Fruit fly (Drosophila melanogaster) whole organism, prepupa: ENCODE data around the gene CG4020.
A peak's percentile ranks its signal among the peaks of the same experiment; 100 is the strongest.

Experiments used
- Blimp-1 ChIP-seq: fragments of 200-800 bp; sonication (Bioruptor generic); optimal IDR thresholded peaks from 3 replicates; lab custom pipeline; 2017; ENCODE audit warnings: missing biosample characterization, missing genetic modification characterization, mild to moderate bottlenecking, moderate library complexity, missing genetic modification reagents
- CG10669 ChIP-seq: fragments of 200-800 bp; sonication (Bioruptor generic); optimal IDR thresholded peaks from 3 replicates; lab custom pipeline; 2018; ENCODE audit warnings: missing biosample characterization, mild to moderate bottlenecking, missing genetic modification characterization, moderate library complexity
- CG11294 ChIP-seq: fragments of 200-800 bp; sonication (Bioruptor generic); IDR thresholded peaks from 2 replicates; pipeline ENCODE4 v1.3.6; 2022; ENCODE audit warnings: missing biosample characterization, missing genetic modification characterization
- CG11762 ChIP-seq: fragments of 200-800 bp; sonication (Bioruptor generic); optimal IDR thresholded peaks from 3 replicates; lab custom pipeline; 2016; ENCODE audit warnings: missing biosample characterization, missing genetic modification characterization; ENCODE audit not compliant: insufficient read depth
- CG11902 ChIP-seq: fragments of 200-800 bp; sonication (Bioruptor generic); optimal IDR thresholded peaks from 3 replicates; lab custom pipeline; 2016; ENCODE audit warnings: missing biosample characterization, missing genetic modification characterization
- CG15336 ChIP-seq: fragments of 200-800 bp; sonication (Bioruptor generic); IDR thresholded peaks from 2 replicates; pipeline ENCODE4 v1.3.6; 2022; ENCODE audit warnings: missing biosample characterization, missing genetic modification characterization
- CG1621 ChIP-seq: fragments of 200-800 bp; sonication (Bioruptor generic); optimal IDR thresholded peaks from 3 replicates; lab custom pipeline; 2018; ENCODE audit warnings: missing biosample characterization, mild to moderate bottlenecking, missing genetic modification characterization
- CG3032 ChIP-seq: fragments of 200-800 bp; optimal IDR thresholded peaks from 2 replicates; lab custom pipeline; 2019; ENCODE audit warnings: missing biosample characterization, mild to moderate bottlenecking, missing genetic modification characterization, moderate library complexity
- CG32006 ChIP-seq: fragments of 200-800 bp; sonication (Bioruptor generic); optimal IDR thresholded peaks from 3 replicates; lab custom pipeline; 2017; ENCODE audit warnings: missing biosample characterization, mild to moderate bottlenecking, missing genetic modification characterization
- CG3919 ChIP-seq: fragments of 200-800 bp; sonication (Bioruptor generic); optimal IDR thresholded peaks from 3 replicates; lab custom pipeline; 2016; ENCODE audit warnings: missing biosample characterization, missing genetic modification characterization
- CG4318 ChIP-seq: fragments of 200-800 bp; sonication (Bioruptor generic); optimal IDR thresholded peaks from 3 replicates; lab custom pipeline; 2017; ENCODE audit warnings: missing biosample characterization, mild to moderate bottlenecking, missing genetic modification characterization
- CG6163 ChIP-seq: fragments of 200-800 bp; sonication (Bioruptor generic); IDR thresholded peaks from 3 replicates; pipeline ENCODE4 v1.3.6; 2022; ENCODE audit warnings: missing biosample characterization, missing genetic modification characterization
- CG6276 ChIP-seq: fragments of 200-800 bp; sonication (Bioruptor generic); optimal IDR thresholded peaks from 2 replicates; lab custom pipeline; 2017; ENCODE audit warnings: missing biosample characterization, mild to moderate bottlenecking, missing genetic modification characterization
- CG6792 ChIP-seq: fragments of 200-800 bp; sonication (Bioruptor generic); optimal IDR thresholded peaks from 3 replicates; lab custom pipeline; 2016; ENCODE audit warnings: missing biosample characterization, missing genetic modification characterization
- CG6808 ChIP-seq: fragments of 200-800 bp; sonication (Bioruptor generic); optimal IDR thresholded peaks from 3 replicates; lab custom pipeline; 2017; ENCODE audit warnings: missing biosample characterization, missing genetic modification characterization, mild to moderate bottlenecking, moderate library complexity, missing genetic modification reagents
- CG6854 ChIP-seq: fragments of 200-800 bp; sonication (Bioruptor generic); optimal IDR thresholded peaks from 2 replicates; lab custom pipeline; 2017; ENCODE audit warnings: missing biosample characterization, mild to moderate bottlenecking, missing genetic modification characterization
- CG7368 ChIP-seq: fragments of 200-800 bp; sonication (Bioruptor generic); optimal IDR thresholded peaks from 3 replicates; lab custom pipeline; 2016; ENCODE audit warnings: missing biosample characterization, missing genetic modification characterization
- CG8119 ChIP-seq: fragments of 200-800 bp; sonication (Bioruptor generic); IDR thresholded peaks from 3 replicates; pipeline ENCODE4 v1.3.6; 2022; ENCODE audit warnings: missing biosample characterization, missing genetic modification characterization
- CG8319 ChIP-seq: fragments of 200-800 bp; sonication (Bioruptor generic); optimal IDR thresholded peaks from 3 replicates; lab custom pipeline; 2016; ENCODE audit warnings: missing biosample characterization, missing genetic modification characterization
- CG8632 ChIP-seq: fragments of 200-800 bp; sonication (Bioruptor generic); optimal IDR thresholded peaks from 3 replicates; lab custom pipeline; 2016; ENCODE audit warnings: missing biosample characterization, missing genetic modification characterization
- CG9139 ChIP-seq: fragments of 200-800 bp; sonication (Bioruptor generic); optimal IDR thresholded peaks from 3 replicates; lab custom pipeline; 2017; ENCODE audit warnings: missing biosample characterization, mild to moderate bottlenecking, missing genetic modification characterization
- Eip75B ChIP-seq: fragments of 200-800 bp; sonication (Bioruptor generic); optimal IDR thresholded peaks from 3 replicates; lab custom pipeline; 2016; ENCODE audit warnings: missing biosample characterization, missing genetic modification characterization
- Eip93F ChIP-seq: fragments of 200-800 bp; sonication (Bioruptor generic); optimal IDR thresholded peaks from 2 replicates; lab custom pipeline; 2016; ENCODE audit warnings: missing biosample characterization, mild to moderate bottlenecking, missing genetic modification characterization
- Ets21C ChIP-seq: fragments of 200-800 bp; sonication (Bioruptor generic); optimal IDR thresholded peaks from 3 replicates; lab custom pipeline; 2016; ENCODE audit warnings: missing biosample characterization, missing genetic modification characterization
- Ets96B ChIP-seq: fragments of 200-800 bp; optimal IDR thresholded peaks from 2 replicates; lab custom pipeline; 2019; ENCODE audit warnings: missing biosample characterization, mild to moderate bottlenecking, missing genetic modification characterization, moderate library complexity
- Hr38 ChIP-seq: sonication (Bioruptor generic); optimal IDR thresholded peaks from 2 replicates; lab custom pipeline; 2016; ENCODE audit warnings: missing biosample characterization, missing genetic modification characterization
- Hr39 ChIP-seq: fragments of 200-800 bp; sonication (Bioruptor generic); optimal IDR thresholded peaks from 2 replicates; lab custom pipeline; 2016; ENCODE audit warnings: missing biosample characterization, missing genetic modification characterization
- Hr4 ChIP-seq: fragments of 200-800 bp; sonication (Bioruptor generic); optimal IDR thresholded peaks from 3 replicates; lab custom pipeline; 2016; ENCODE audit warnings: missing biosample characterization, missing genetic modification characterization
- Met ChIP-seq: fragments of 200-800 bp; sonication (Bioruptor generic); optimal IDR thresholded peaks from 3 replicates; lab custom pipeline; 2016; ENCODE audit warnings: missing biosample characterization, missing genetic modification characterization
- Sox14 ChIP-seq: fragments of 200-800 bp; sonication (Bioruptor generic); optimal IDR thresholded peaks from 3 replicates; lab custom pipeline; 2016; ENCODE audit warnings: missing biosample characterization, missing genetic modification characterization
- Sox15 ChIP-seq: fragments of 200-800 bp; sonication (Bioruptor generic); optimal IDR thresholded peaks from 3 replicates; lab custom pipeline; 2016; ENCODE audit warnings: missing biosample characterization, missing genetic modification characterization
- achi ChIP-seq: fragments of 200-800 bp; sonication (Bioruptor generic); optimal IDR thresholded peaks from 3 replicates; lab custom pipeline; 2016; ENCODE audit warnings: missing biosample characterization, missing genetic modification characterization
- acj6 ChIP-seq: fragments of 200-800 bp; sonication (Bioruptor generic); optimal IDR thresholded peaks from 3 replicates; lab custom pipeline; 2016; ENCODE audit warnings: missing biosample characterization, missing genetic modification characterization
- dac ChIP-seq: fragments of 200-800 bp; sonication (Bioruptor generic); optimal IDR thresholded peaks from 2 replicates; lab custom pipeline; 2017; ENCODE audit warnings: missing biosample characterization, mild to moderate bottlenecking, missing genetic modification characterization
- eg ChIP-seq: fragments of 200-800 bp; sonication (Bioruptor generic); IDR thresholded peaks from 3 replicates; pipeline ENCODE4 v1.3.6; 2022; ENCODE audit warnings: missing biosample characterization, missing genetic modification characterization
- esn ChIP-seq: fragments of 200-800 bp; sonication (Bioruptor generic); optimal IDR thresholded peaks from 2 replicates; lab custom pipeline; 2016; ENCODE audit warnings: missing biosample characterization, mild to moderate bottlenecking, missing genetic modification characterization, moderate library complexity
- fd85E ChIP-seq: fragments of 200-800 bp; sonication (Bioruptor generic); optimal IDR thresholded peaks from 3 replicates; lab custom pipeline; 2016; ENCODE audit warnings: missing biosample characterization, missing genetic modification characterization
- lz ChIP-seq: fragments of 200-800 bp; sonication (Bioruptor generic); optimal IDR thresholded peaks from 3 replicates; lab custom pipeline; 2016; ENCODE audit warnings: missing biosample characterization, missing genetic modification characterization
- net ChIP-seq: fragments of 200-800 bp; sonication (Bioruptor generic); optimal IDR thresholded peaks from 3 replicates; lab custom pipeline; 2016; ENCODE audit warnings: missing biosample characterization, missing genetic modification characterization
- pdm3 ChIP-seq: fragments of 200-800 bp; sonication (Bioruptor generic); optimal IDR thresholded peaks from 3 replicates; lab custom pipeline; 2016; ENCODE audit warnings: missing biosample characterization, missing genetic modification characterization
- salr ChIP-seq, 2 experiments: fragments of 200-800 bp; sonication (Bioruptor generic); optimal IDR thresholded peaks; 3 replicates each; lab custom pipeline; 2016 to 2018; ENCODE audit warnings: missing biosample characterization in 2 of 2, missing genetic modification characterization in 2 of 2, mild to moderate bottlenecking in 1 of 2
- spab ChIP-seq: fragments of 200-800 bp; sonication (Bioruptor generic); optimal IDR thresholded peaks from 2 replicates; lab custom pipeline; 2017; ENCODE audit warnings: missing biosample characterization, mild to moderate bottlenecking, missing genetic modification characterization, missing genetic modification reagents
- ss ChIP-seq, 2 experiments: fragments of 200-800 bp; sonication (Bioruptor generic); optimal IDR thresholded peaks; 2 replicates in 1 of 2; 3 replicates in 1 of 2; lab custom pipeline; 2017 to 2018; ENCODE audit warnings: mild to moderate bottlenecking in 2 of 2, missing biosample characterization in 2 of 2, missing genetic modification characterization in 2 of 2, moderate library complexity in 1 of 2
- topi ChIP-seq: fragments of 200-800 bp; sonication (Bioruptor generic); optimal IDR thresholded peaks from 3 replicates; lab custom pipeline; 2016; ENCODE audit warnings: missing biosample characterization, missing genetic modification characterization
- vri ChIP-seq: fragments of 200-800 bp; sonication (Bioruptor generic); optimal IDR thresholded peaks from 3 replicates; lab custom pipeline; 2016; ENCODE audit warnings: missing biosample characterization, mild to moderate bottlenecking, missing genetic modification characterization

Gene CG4020

DNA sequence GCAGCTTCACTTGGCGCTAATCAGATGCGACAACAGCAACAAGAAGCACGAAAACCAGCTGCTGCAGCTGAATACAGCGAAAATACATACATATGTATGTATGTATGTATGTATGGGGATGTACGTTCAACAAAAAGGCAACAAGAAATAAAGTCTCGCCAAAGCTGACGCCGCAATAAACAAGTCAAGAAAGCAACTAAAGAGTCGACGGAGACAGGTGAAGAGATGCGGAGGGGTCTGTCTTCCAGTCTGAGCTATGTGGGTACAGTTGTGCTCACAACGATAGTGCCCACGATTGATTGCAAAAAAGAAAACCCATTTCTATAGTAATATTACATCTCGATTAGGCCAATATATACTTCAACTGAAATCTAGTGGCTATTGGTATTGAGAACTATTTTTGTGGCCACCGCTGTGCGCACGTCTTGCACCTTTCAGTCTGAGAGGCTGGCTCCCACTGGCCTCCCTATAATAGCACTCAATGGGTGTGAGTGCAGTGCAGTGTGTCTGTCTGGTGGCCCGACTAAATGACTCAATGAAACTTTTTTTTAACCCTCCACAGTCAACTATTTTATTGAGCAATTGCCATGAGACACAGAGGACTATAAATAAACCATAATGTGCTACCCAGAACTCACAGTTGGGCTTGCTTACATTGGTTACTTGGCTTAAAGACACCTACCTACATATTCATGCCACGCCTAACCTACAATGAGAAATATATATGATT, 9.6 kb upstream of the CG4020 start (continued):
- TF ChIP-seq CG9139 (GFP tag; lab: Kevin White, UChicago) (peak; percentile 99), fd85E (GFP tag; lab: Kevin White, UChicago) (peak; percentile 96), Met (peak; percentile 95), CG3032 (tag; lab: Kevin White, UChicago) (peak; percentile 99), CG11762 (GFP tag; lab: Kevin White, UChicago) (peak; percentile 99), topi (GFP tag; lab: Kevin White, UChicago) (peak; percentile 97), achi (GFP tag; lab: Kevin White, UChicago) (peak; percentile 98), Hr4 (GFP tag; lab: Kevin White, UChicago) (peak; percentile 99), Ets21C (GFP tag; lab: Kevin White, UChicago) (peak; percentile 93), ss (GFP tag; optimal IDR thresholded peaks at IDR 0.05; lab: Kevin White, UChicago) (peak; percentile 99 to 100), spab (peak; percentile 99), lz (GFP tag; lab: Kevin White, UChicago) (peak; percentile 97), vri (GFP tag; lab: Kevin White, UChicago) (peak; percentile 94), Ets96B (tag; lab: Kevin White, UChicago) (peak; percentile 99), CG3919 (peak; percentile 99), Hr38 (GFP tag; lab: Kevin White, UChicago) (peak; percentile 95), Eip75B (GFP tag; lab: Kevin White, UChicago) (peak; percentile 99), esn (peak; percentile 96), CG6808 (GFP tag; lab: Kevin White, UChicago) (peak; percentile 99), Sox14 (GFP tag; lab: Kevin White, UChicago) (peak; percentile 99), net (GFP tag; lab: Kevin White, UChicago) (peak; percentile 99), eg (GFP tag; lab: Robert Waterston, UW) (peak; percentile 99)

DNA sequence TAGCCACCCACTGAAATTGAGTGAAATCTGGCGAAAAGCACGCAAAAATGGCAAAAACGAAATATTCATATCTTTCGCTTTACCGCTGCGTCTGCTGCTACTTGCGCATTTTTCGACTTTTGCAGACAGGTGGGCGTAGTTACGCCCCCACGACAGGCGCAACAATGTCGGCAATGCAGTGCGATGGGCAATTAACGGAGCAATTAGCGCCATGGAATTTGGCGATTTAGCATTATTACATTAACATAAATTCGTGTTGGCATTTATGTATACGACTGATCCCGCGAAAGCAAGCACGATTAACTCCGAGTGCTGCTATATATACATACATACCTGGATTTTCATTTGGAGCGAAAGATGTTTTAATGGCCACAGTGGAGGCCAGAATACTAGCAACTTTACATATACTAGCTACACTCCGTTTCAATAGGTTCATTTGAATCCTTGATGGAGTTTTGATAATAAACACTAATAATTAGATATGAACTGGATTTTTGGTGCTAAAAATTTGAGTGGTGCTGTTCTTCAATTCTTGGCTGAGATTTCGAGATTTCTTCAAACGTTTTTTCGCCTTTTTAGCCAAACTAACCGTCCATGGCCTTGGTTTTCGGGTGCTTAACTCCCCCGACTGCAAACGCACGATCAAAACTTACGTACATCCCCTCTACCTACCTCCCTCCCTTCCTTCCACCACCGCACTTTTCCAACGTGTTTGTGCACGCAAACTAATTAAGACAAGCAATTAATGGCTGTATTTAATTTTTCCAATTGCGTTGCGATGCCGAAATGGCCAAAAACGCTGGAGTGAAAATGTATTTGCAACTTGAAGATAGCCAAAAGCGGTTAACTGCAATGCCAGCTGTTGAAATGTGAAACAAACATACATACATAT, 8.5 kb upstream of the CG4020 start:
- TF ChIP-seq CG1621 (tag; lab: Kevin White, UChicago) (peak; percentile 57), CG8632 (GFP tag; lab: Kevin White, UChicago) (peak; percentile 58), Sox15 (GFP tag; lab: Kevin White, UChicago) (peak; percentile 35), Blimp-1 (GFP tag; lab: Kevin White, UChicago) (no peak), salr (GFP tag; optimal IDR thresholded peaks at IDR 0.05; lab: Kevin White, UChicago) (peak in 1 of 2 experiments; percentile 59), CG8319 (no peak), CG6792 (GFP tag; lab: Kevin White, UChicago) (peak; percentile 60), pdm3 (peak; percentile 71), CG11762 (GFP tag; lab: Kevin White, UChicago) (peak; percentile 45), dac (GFP tag; lab: Kevin White, UChicago) (peak; percentile 41), CG7368 (GFP tag; lab: Kevin White, UChicago) (peak; percentile 26), CG32006 (GFP tag; lab: Kevin White, UChicago) (peak; percentile 76), CG11902 (GFP tag; lab: Kevin White, UChicago) (peak; percentile 23), Eip93F (GFP tag; lab: Kevin White, UChicago) (no peak), CG6854 (no peak), CG6163 (GFP tag; lab: Robert Waterston, UW) (peak; percentile 84), achi (GFP tag; lab: Kevin White, UChicago) (peak; percentile 63), CG4318 (GFP tag; lab: Kevin White, UChicago) (peak; percentile 44), esn (peak; percentile 70), CG6808 (GFP tag; lab: Kevin White, UChicago) (peak; percentile 28), CG9139 (GFP tag; lab: Kevin White, UChicago) (no peak), CG10669 (GFP tag; lab: Kevin White, UChicago) (peak; percentile 59), ss (GFP tag; optimal IDR thresholded peaks at IDR 0.05; lab: Kevin White, UChicago) (peak; percentile 38 to 40), acj6 (GFP tag; lab: Kevin White, UChicago) (peak; percentile 68), Hr38 (GFP tag; lab: Kevin White, UChicago) (no peak), CG15336 (GFP tag; lab: Robert Waterston, UW) (peak; percentile 76), Sox14 (GFP tag; lab: Kevin White, UChicago) (peak; percentile 63), CG6276 (peak; percentile 53), CG8119 (GFP tag; lab: Robert Waterston, UW) (peak; percentile 69; the same call in 2 of the 3 replicates), Ets21C (GFP tag; lab: Kevin White, UChicago) (peak; percentile 46), Hr39 (peak; percentile 72), CG11294 (GFP tag; lab: Robert Waterston, UW) (no peak)
